Worm (Caenorhabditis elegans) whole organism, L1 larva: Measurements from ENCODE around the gene H43I07.1.

Experiments
- C04F5.9 ChIP-seq: sonication (generic microtip); optimal IDR thresholded peaks from 2 replicates; lab custom pipeline; 2016; ENCODE audit warnings: missing genetic modification characterization, missing compliant biosample characterization
- C16A3.4 ChIP-seq: fragments of 150-350 bp; optimal IDR thresholded peaks from 2 replicates; lab custom pipeline; 2014; ENCODE audit warnings: missing biosample characterization, missing genetic modification characterization
- Y116A8C.19 ChIP-seq: sonication (generic microtip); optimal IDR thresholded peaks from 2 replicates; lab custom pipeline; 2016; ENCODE audit warnings: missing compliant biosample characterization, missing genetic modification characterization, borderline replicate concordance
- ama-1 ChIP-seq: fragments of 150-350 bp; optimal IDR thresholded peaks from 2 replicates; lab custom pipeline; 2014
- ceh-88 ChIP-seq: fragments of 200-800 bp; sonication (Bioruptor generic); IDR thresholded peaks from 2 replicates; pipeline ENCODE4 v1.3.6; 2022; ENCODE audit warnings: missing genetic modification characterization, missing compliant biosample characterization
- egl-27 ChIP-seq, 2 experiments: fragments of 150-350 bp in 1 of 2; sonication (generic microtip); optimal IDR thresholded peaks; 3 replicates each; lab custom pipeline; 2017 to 2018; ENCODE audit warnings: missing biosample characterization in 2 of 2, missing genetic modification characterization in 2 of 2, missing genetic modification reagents in 2 of 2
- elt-3 ChIP-seq, 6 experiments: fragments of 150-350 bp in 1 of 6; sonication (generic microtip); optimal IDR thresholded peaks; 2 replicates each; lab custom pipeline; 2017 to 2018; ENCODE audit warnings: missing biosample characterization in 6 of 6, missing genetic modification characterization in 6 of 6, inconsistent platforms in 1 of 6
- fkh-10 ChIP-seq: sonication (generic microtip); optimal IDR thresholded peaks from 2 replicates; lab custom pipeline; 2017; ENCODE audit warnings: missing biosample characterization, missing genetic modification reagents, missing genetic modification characterization
- fos-1 ChIP-seq: fragments of 150-350 bp; optimal IDR thresholded peaks from 2 replicates; lab custom pipeline; 2014; ENCODE audit warnings: missing biosample characterization, missing genetic modification characterization
- hlh-4 ChIP-seq: sonication (generic microtip); optimal IDR thresholded peaks from 2 replicates; lab custom pipeline; 2016; ENCODE audit warnings: mild to moderate bottlenecking, missing genetic modification characterization, missing compliant biosample characterization
- hpl-2 ChIP-seq: fragments of 150-350 bp; optimal IDR thresholded peaks from 2 replicates; lab custom pipeline; 2014; ENCODE audit warnings: missing biosample characterization, missing genetic modification reagents, missing genetic modification characterization
- lin-14 ChIP-seq: fragments of 200-800 bp; sonication (Bioruptor generic); optimal IDR thresholded peaks from 2 replicates; lab custom pipeline; 2018; ENCODE audit warnings: mild to moderate bottlenecking, missing genetic modification characterization, moderate library complexity, missing compliant biosample characterization
- lin-39 ChIP-seq: fragments of 150-350 bp; optimal IDR thresholded peaks from 2 replicates; lab custom pipeline; 2014; ENCODE audit warnings: missing biosample characterization, missing genetic modification reagents, missing genetic modification characterization
- mab-9 ChIP-seq: fragments of 200-800 bp; sonication (Bioruptor generic); IDR thresholded peaks from 2 replicates; pipeline ENCODE4 v1.3.6; 2022; ENCODE audit warnings: missing genetic modification reagents, missing genetic modification characterization, missing compliant biosample characterization
- mef-2 ChIP-seq: fragments of 150-350 bp; optimal IDR thresholded peaks from 2 replicates; lab custom pipeline; 2014; ENCODE audit warnings: missing biosample characterization, missing genetic modification characterization
- nhr-19 ChIP-seq: fragments of 200-800 bp; sonication (Bioruptor generic); conservative IDR thresholded peaks from 2 replicates; pipeline ENCODE4 v1.3.6; 2022; ENCODE audit warnings: missing genetic modification characterization, missing compliant biosample characterization
- nhr-20 ChIP-seq: sonication (generic microtip); optimal IDR thresholded peaks from 2 replicates; lab custom pipeline; 2016; ENCODE audit warnings: mild to moderate bottlenecking, missing genetic modification characterization, missing compliant biosample characterization
- nhr-47 ChIP-seq: sonication (generic microtip); optimal IDR thresholded peaks from 2 replicates; lab custom pipeline; 2016; ENCODE audit warnings: mild to moderate bottlenecking, missing genetic modification characterization, moderate library complexity, missing compliant biosample characterization
- nhr-77 ChIP-seq: fragments of 150-350 bp; optimal IDR thresholded peaks from 2 replicates; lab custom pipeline; 2014; ENCODE audit warnings: missing biosample characterization, missing genetic modification characterization
- nhr-85 ChIP-seq: sonication (generic microtip); peaks from one replicate; lab custom pipeline; 2016; ENCODE audit warnings: missing genetic modification characterization, inconsistent platforms, missing compliant biosample characterization
- nhr-90 ChIP-seq: sonication (generic microtip); optimal IDR thresholded peaks from 2 replicates; lab custom pipeline; 2016; ENCODE audit warnings: mild to moderate bottlenecking, missing genetic modification characterization, missing compliant biosample characterization; ENCODE audit not compliant: poor library complexity
- pqm-1 ChIP-seq: sonication (generic microtip); optimal IDR thresholded peaks from 3 replicates; lab custom pipeline; 2017; ENCODE audit warnings: missing biosample characterization, missing genetic modification characterization
- rnt-1 ChIP-seq: sonication (generic microtip); optimal IDR thresholded peaks from 2 replicates; lab custom pipeline; 2016; ENCODE audit warnings: mild to moderate bottlenecking, missing genetic modification characterization, moderate library complexity, missing compliant biosample characterization
- skn-1 ChIP-seq: fragments of 150-350 bp; optimal IDR thresholded peaks from 2 replicates; lab custom pipeline; 2014; ENCODE audit warnings: missing biosample characterization, missing genetic modification characterization
- snpc-4 ChIP-seq: fragments of 150-350 bp; optimal IDR thresholded peaks from 2 replicates; lab custom pipeline; 2014; ENCODE audit warnings: missing biosample characterization, missing genetic modification characterization
- sox-4 ChIP-seq: sonication (generic microtip); optimal IDR thresholded peaks from 2 replicates; lab custom pipeline; 2016; ENCODE audit warnings: missing genetic modification characterization, missing compliant biosample characterization
- sup-37 ChIP-seq: fragments of 200-800 bp; sonication (Bioruptor generic); optimal IDR thresholded peaks from 2 replicates; lab custom pipeline; 2018; ENCODE audit warnings: mild to moderate bottlenecking, missing genetic modification characterization, missing compliant biosample characterization
- tbx-2 ChIP-seq: sonication (generic microtip); optimal IDR thresholded peaks from 2 replicates; lab custom pipeline; 2016; ENCODE audit warnings: missing genetic modification characterization, missing compliant biosample characterization
- tlp-1 ChIP-seq: fragments of 150-350 bp; optimal IDR thresholded peaks from 2 replicates; lab custom pipeline; 2014; ENCODE audit warnings: missing biosample characterization, missing genetic modification characterization
- unc-130 ChIP-seq: fragments of 150-350 bp; optimal IDR thresholded peaks from 2 replicates; lab custom pipeline; 2017; ENCODE audit warnings: missing biosample characterization, missing genetic modification characterization, inconsistent platforms
- unc-62 ChIP-seq: fragments of 150-350 bp; optimal IDR thresholded peaks from 2 replicates; lab custom pipeline; 2014; ENCODE audit warnings: missing biosample characterization, missing genetic modification reagents, missing genetic modification characterization
- zag-1 ChIP-seq: fragments of 150-350 bp; optimal IDR thresholded peaks from 2 replicates; lab custom pipeline; 2014; ENCODE audit warnings: missing biosample characterization, missing genetic modification characterization

H43I07.1 gene

DNA sequence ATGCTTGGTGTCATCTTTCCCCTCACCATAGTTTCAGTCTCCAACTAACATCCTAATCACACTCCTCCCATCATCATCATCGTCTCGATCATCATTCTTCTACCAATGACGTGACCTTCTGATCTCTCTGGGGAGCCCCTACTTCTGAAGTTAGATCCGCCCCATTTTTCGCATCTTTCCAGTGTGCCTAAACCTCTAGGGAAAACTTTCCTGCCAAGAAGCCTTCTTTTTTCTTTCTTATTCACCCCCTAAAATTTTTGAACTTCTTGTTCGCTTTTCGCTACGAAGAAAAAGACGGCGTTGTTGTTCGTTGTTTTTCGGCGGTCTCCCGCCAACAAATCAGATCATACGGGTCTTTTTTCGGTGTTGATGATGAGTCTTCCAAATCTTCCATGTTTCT lies 13.7 kb downstream of the H43I07.1 start:
- TF ChIP-seq mab-9 (GFP tag; lab: Robert Waterston, UW) (peak; percentile 49; the same call in 1 of the 2 replicates), sox-4 (tag; lab: Kevin White, UChicago) (no peak), hpl-2 (GFP tag; lab: Kevin White, UChicago) (no peak), mef-2 (no peak), hlh-4 (no peak), Y116A8C.19 (tag; lab: Kevin White, UChicago) (no peak), ceh-88 (no peak), lin-14 (GFP tag; lab: Kevin White, UChicago) (peak; percentile 65), tlp-1 (tag; lab: Kevin White, UChicago) (no peak), lin-39 (tag; lab: Kevin White, UChicago) (no peak), nhr-77 (tag; lab: Kevin White, UChicago) (no peak)

DNA sequence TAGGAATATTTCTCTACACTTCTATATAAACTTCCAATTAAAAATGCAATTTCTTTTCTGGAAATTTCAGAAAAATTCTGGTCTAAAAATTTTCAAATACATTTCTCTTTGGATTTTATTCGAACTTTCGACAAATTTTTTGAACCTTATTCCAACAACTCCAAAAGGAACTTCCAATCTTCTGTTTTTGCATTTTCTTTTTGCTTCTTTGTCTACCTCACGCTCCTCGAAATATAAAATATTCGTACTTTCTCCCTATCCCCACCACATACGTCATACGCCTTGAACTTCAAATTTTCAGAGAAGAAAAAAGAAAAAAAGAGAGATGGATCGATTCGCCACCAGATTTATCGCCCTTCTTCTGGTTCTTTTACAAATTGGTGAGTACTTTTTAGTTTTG lies 14.8 kb downstream of the H43I07.1 start, which contains the start of gene nlp-9:
nlp-9 (plus strand) TSS at position 301 of the 400 bp plus-strand sequence.
- no peak for TF ChIP-seq nhr-47 (tag; lab: Kevin White, UChicago)

DNA sequence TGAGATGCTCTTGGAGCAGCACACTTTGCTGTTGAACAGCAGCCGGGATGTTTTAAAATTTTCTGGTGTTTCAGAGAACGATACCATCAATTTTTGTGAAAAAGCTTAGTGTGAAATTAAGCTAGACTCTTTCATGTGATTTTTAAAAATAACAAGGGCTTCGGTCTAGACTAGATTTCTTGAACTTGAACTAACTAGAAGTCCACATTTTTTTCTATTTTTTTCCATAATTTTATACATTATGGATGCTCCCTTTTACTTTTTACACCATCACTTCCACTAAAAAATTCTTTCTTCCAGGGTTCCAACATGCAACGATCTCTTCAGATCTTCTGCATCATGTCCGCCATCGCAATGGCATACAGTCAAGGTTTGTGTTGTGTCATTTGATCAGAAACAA lies 31.6 kb downstream of the H43I07.1 start, which contains the start of gene nlp-13:
nlp-13 (plus strand) TSS at position 301 of the 400 bp plus-strand sequence.
- TF ChIP-seq fkh-10: no peak
- no peak for TF ChIP-seq rnt-1 (tag; lab: Kevin White, UChicago)
- no peak for TF ChIP-seq elt-3 (tag; optimal IDR thresholded peaks at IDR 0.05; lab: Kevin White, UChicago)
- no peak for TF ChIP-seq zag-1 (tag; lab: Kevin White, UChicago)
- no peak for TF ChIP-seq tbx-2 (tag; lab: Kevin White, UChicago)
- TF ChIP-seq unc-62: no peak
- TF ChIP-seq ceh-88: no peak

DNA sequence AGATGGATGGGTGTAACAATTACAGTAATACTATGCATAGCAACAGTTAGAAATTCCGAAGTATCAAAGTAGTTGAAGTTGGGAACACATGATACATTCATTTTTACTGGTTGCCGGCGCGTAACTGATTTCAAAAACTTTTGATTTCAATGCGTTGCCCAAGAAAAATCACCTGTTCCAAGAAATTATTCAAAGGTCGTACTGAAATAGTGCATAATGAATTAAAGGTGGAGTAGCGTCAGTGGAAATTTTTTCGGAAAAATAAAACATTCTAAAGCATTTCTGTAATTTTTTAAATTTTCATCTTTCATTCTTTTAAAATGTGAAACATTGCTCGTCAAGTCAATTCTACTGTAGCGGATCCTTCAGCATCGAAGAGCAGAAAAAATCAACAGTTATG lies 35.8 kb downstream of the H43I07.1 start, which contains the start of gene srh-204:
srh-204 (minus strand) TSS at position 101 of the 400 bp plus-strand sequence.
- TF ChIP-seq nhr-47 (tag; lab: Kevin White, UChicago): no peak
- TF ChIP-seq hlh-4: peak; percentile 66

DNA sequence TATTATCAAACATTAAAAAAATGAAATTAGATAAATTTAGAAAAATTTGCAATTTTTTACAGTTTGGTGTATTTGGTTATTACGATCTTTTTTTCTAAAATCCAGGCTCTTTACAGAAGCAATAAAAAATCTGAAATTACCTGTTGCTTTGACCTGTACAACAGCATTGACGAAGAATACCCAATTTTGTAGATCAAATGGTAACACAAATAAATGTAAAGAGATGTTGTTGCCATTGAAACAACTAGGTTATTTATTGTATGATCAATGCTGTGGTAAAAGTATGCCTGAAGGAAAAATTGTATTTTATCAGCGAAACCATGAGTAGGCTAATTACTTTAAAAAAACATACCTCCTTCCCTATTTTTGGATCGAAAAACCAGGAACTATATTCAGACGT lies 37.0 kb downstream of the H43I07.1 start:
- TF ChIP-seq hpl-2 (GFP tag; lab: Kevin White, UChicago): no peak
- TF ChIP-seq zag-1 (tag; lab: Kevin White, UChicago): no peak
- no peak for TF ChIP-seq nhr-85 (tag; lab: Kevin White, UChicago)
- TF ChIP-seq nhr-19: no peak
- no peak for TF ChIP-seq lin-14 (GFP tag; lab: Kevin White, UChicago)
- TF ChIP-seq sox-4 (tag; lab: Kevin White, UChicago): no peak
- TF ChIP-seq C16A3.4: no peak
- TF ChIP-seq fos-1 (tag; lab: Kevin White, UChicago): no peak
- no peak for TF ChIP-seq skn-1
- no peak for TF ChIP-seq nhr-20 (tag; lab: Kevin White, UChicago)
- TF ChIP-seq pqm-1: no peak
- TF ChIP-seq snpc-4 (tag; lab: Kevin White, UChicago): no peak
- TF ChIP-seq ama-1: no peak
- TF ChIP-seq nhr-90 (tag; lab: Kevin White, UChicago): no peak
- no peak for TF ChIP-seq sup-37 (GFP tag; lab: Kevin White, UChicago)
- TF ChIP-seq, all 84 proteins: peak for 0

DNA sequence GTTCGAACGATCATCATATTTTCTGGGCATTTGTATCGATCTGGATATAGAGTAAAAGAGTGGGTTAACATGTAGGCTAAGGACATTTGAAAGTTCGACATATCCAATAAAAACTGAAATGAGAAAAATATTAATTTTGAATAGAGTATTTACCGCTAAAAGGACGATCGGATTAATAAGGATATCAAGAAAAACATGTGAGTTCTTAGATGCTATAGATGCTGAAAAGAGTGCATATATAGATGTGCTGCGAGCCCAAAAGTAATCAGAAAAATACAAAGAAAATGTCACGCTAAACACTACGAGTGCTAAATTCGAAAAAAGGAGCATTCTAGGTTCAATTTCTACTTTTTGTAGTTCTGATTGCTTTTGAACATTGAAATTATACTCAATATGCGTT lies 37.9 kb downstream of the H43I07.1 start, which contains the start of gene srt-12:
srt-12 (minus strand) TSS at position 101 of the 400 bp plus-strand sequence.
- TF ChIP-seq snpc-4 (tag; lab: Kevin White, UChicago) (no peak), egl-27 (tag; optimal IDR thresholded peaks at IDR 0.05; lab: Kevin White, UChicago) (no peak), rnt-1 (tag; lab: Kevin White, UChicago) (no peak), C04F5.9 (tag; lab: Kevin White, UChicago) (no peak), unc-130 (tag; lab: Kevin White, UChicago) (no peak)
- TF ChIP-seq, all 84 proteins: peak for 0
